Worm (Caenorhabditis elegans) whole organism, late embryonic: ENCODE measurements around the gene set-9.

Experiments used
- K02D7.2 ChIP-seq: sonication (generic microtip); optimal IDR thresholded peaks from 2 replicates; lab custom pipeline; 2017; ENCODE audit warnings: mild to moderate bottlenecking, missing genetic modification characterization, missing compliant biosample characterization
- ama-1 ChIP-seq: fragments of 150-350 bp; optimal IDR thresholded peaks from 2 replicates; lab custom pipeline; 2014
- ceh-24 ChIP-seq: sonication (generic microtip); optimal IDR thresholded peaks from 2 replicates; lab custom pipeline; 2016; ENCODE audit warnings: mild to moderate bottlenecking, missing genetic modification characterization, missing compliant biosample characterization
- elt-2 ChIP-seq: sonication (generic microtip); optimal IDR thresholded peaks from 2 replicates; lab custom pipeline; 2016; ENCODE audit warnings: missing genetic modification reagents, missing genetic modification characterization, missing compliant biosample characterization
- eyg-1 ChIP-seq: sonication (generic microtip); optimal IDR thresholded peaks from 2 replicates; lab custom pipeline; 2016; ENCODE audit warnings: missing genotype, missing genetic modification characterization, missing compliant biosample characterization
- tbx-7 ChIP-seq: sonication (generic microtip); optimal IDR thresholded peaks from 2 replicates; lab custom pipeline; 2016; ENCODE audit warnings: missing genotype, missing genetic modification characterization, missing compliant biosample characterization
- ztf-16 ChIP-seq: sonication (generic microtip); optimal IDR thresholded peaks from 2 replicates; lab custom pipeline; 2017; ENCODE audit warnings: missing genetic modification characterization, missing compliant biosample characterization

- TF ChIP-seq K02D7.2 (no peak), elt-2 (tag; lab: Kevin White, UChicago) (no peak), eyg-1 (no peak), tbx-7 (tag; lab: Kevin White, UChicago) (no peak), ama-1 (lab: Kevin White, UChicago) (no peak), ztf-16 (no peak), ceh-24 (tag; lab: Kevin White, UChicago) (no peak)
Observed at ce11 chrIV:4338217-4338616, 30.5 kb downstream of the set-9 start.
